Fruit fly (Drosophila melanogaster) whole organism, prepupa: ENCODE data around the gene to.

Experiments
- CG10631 ChIP-seq: fragments of 200-800 bp; sonication (Bioruptor generic); optimal IDR thresholded peaks from 2 replicates; lab custom pipeline; 2016; ENCODE audit warnings: missing biosample characterization, missing genetic modification characterization
- CG10669 ChIP-seq: fragments of 200-800 bp; sonication (Bioruptor generic); optimal IDR thresholded peaks from 3 replicates; lab custom pipeline; 2018; ENCODE audit warnings: missing biosample characterization, mild to moderate bottlenecking, missing genetic modification characterization, moderate library complexity
- CG11762 ChIP-seq: fragments of 200-800 bp; sonication (Bioruptor generic); optimal IDR thresholded peaks from 3 replicates; lab custom pipeline; 2016; ENCODE audit warnings: missing biosample characterization, missing genetic modification characterization; ENCODE audit not compliant: insufficient read depth
- CG15336 ChIP-seq: fragments of 200-800 bp; sonication (Bioruptor generic); IDR thresholded peaks from 2 replicates; pipeline ENCODE4 v1.3.6; 2022; ENCODE audit warnings: missing biosample characterization, missing genetic modification characterization
- CG1621 ChIP-seq: fragments of 200-800 bp; sonication (Bioruptor generic); optimal IDR thresholded peaks from 3 replicates; lab custom pipeline; 2018; ENCODE audit warnings: missing biosample characterization, mild to moderate bottlenecking, missing genetic modification characterization
- CG16779 ChIP-seq: fragments of 200-800 bp; sonication (Bioruptor generic); optimal IDR thresholded peaks from 3 replicates; lab custom pipeline; 2017; ENCODE audit warnings: missing biosample characterization, mild to moderate bottlenecking, missing genetic modification characterization
- CG3032 ChIP-seq: fragments of 200-800 bp; optimal IDR thresholded peaks from 2 replicates; lab custom pipeline; 2019; ENCODE audit warnings: missing biosample characterization, mild to moderate bottlenecking, missing genetic modification characterization, moderate library complexity
- CG31627 ChIP-seq: fragments of 200-800 bp; sonication (Bioruptor generic); optimal IDR thresholded peaks from 3 replicates; lab custom pipeline; 2016; ENCODE audit warnings: missing biosample characterization, missing genetic modification characterization
- CG32006 ChIP-seq: fragments of 200-800 bp; sonication (Bioruptor generic); optimal IDR thresholded peaks from 3 replicates; lab custom pipeline; 2017; ENCODE audit warnings: missing biosample characterization, mild to moderate bottlenecking, missing genetic modification characterization
- CG34406 ChIP-seq: fragments of 200-800 bp; sonication (Bioruptor generic); optimal IDR thresholded peaks from 3 replicates; lab custom pipeline; 2016; ENCODE audit warnings: missing biosample characterization, missing genetic modification characterization
- CG3919 ChIP-seq: fragments of 200-800 bp; sonication (Bioruptor generic); optimal IDR thresholded peaks from 3 replicates; lab custom pipeline; 2016; ENCODE audit warnings: missing biosample characterization, missing genetic modification characterization
- CG4318 ChIP-seq: fragments of 200-800 bp; sonication (Bioruptor generic); optimal IDR thresholded peaks from 3 replicates; lab custom pipeline; 2017; ENCODE audit warnings: missing biosample characterization, mild to moderate bottlenecking, missing genetic modification characterization
- CG6792 ChIP-seq: fragments of 200-800 bp; sonication (Bioruptor generic); optimal IDR thresholded peaks from 3 replicates; lab custom pipeline; 2016; ENCODE audit warnings: missing biosample characterization, missing genetic modification characterization
- CG6854 ChIP-seq: fragments of 200-800 bp; sonication (Bioruptor generic); optimal IDR thresholded peaks from 2 replicates; lab custom pipeline; 2017; ENCODE audit warnings: missing biosample characterization, mild to moderate bottlenecking, missing genetic modification characterization
- CG7368 ChIP-seq: fragments of 200-800 bp; sonication (Bioruptor generic); optimal IDR thresholded peaks from 3 replicates; lab custom pipeline; 2016; ENCODE audit warnings: missing biosample characterization, missing genetic modification characterization
- CG9139 ChIP-seq: fragments of 200-800 bp; sonication (Bioruptor generic); optimal IDR thresholded peaks from 3 replicates; lab custom pipeline; 2017; ENCODE audit warnings: missing biosample characterization, mild to moderate bottlenecking, missing genetic modification characterization
- Eip75B ChIP-seq: fragments of 200-800 bp; sonication (Bioruptor generic); optimal IDR thresholded peaks from 3 replicates; lab custom pipeline; 2016; ENCODE audit warnings: missing biosample characterization, missing genetic modification characterization
- Eip93F ChIP-seq: fragments of 200-800 bp; sonication (Bioruptor generic); optimal IDR thresholded peaks from 2 replicates; lab custom pipeline; 2016; ENCODE audit warnings: missing biosample characterization, mild to moderate bottlenecking, missing genetic modification characterization
- Ets96B ChIP-seq: fragments of 200-800 bp; optimal IDR thresholded peaks from 2 replicates; lab custom pipeline; 2019; ENCODE audit warnings: missing biosample characterization, mild to moderate bottlenecking, missing genetic modification characterization, moderate library complexity
- Hr39 ChIP-seq: fragments of 200-800 bp; sonication (Bioruptor generic); optimal IDR thresholded peaks from 2 replicates; lab custom pipeline; 2016; ENCODE audit warnings: missing biosample characterization, missing genetic modification characterization
- Hr4 ChIP-seq: fragments of 200-800 bp; sonication (Bioruptor generic); optimal IDR thresholded peaks from 3 replicates; lab custom pipeline; 2016; ENCODE audit warnings: missing biosample characterization, missing genetic modification characterization
- Lpt ChIP-seq: fragments of 200-800 bp; sonication (Bioruptor generic); optimal IDR thresholded peaks from 3 replicates; lab custom pipeline; 2016; ENCODE audit warnings: missing biosample characterization, missing genetic modification characterization
- OdsH ChIP-seq: fragments of 200-800 bp; sonication (Bioruptor generic); optimal IDR thresholded peaks from 3 replicates; lab custom pipeline; 2016; ENCODE audit warnings: missing biosample characterization, missing genetic modification characterization
- Sox14 ChIP-seq: fragments of 200-800 bp; sonication (Bioruptor generic); optimal IDR thresholded peaks from 3 replicates; lab custom pipeline; 2016; ENCODE audit warnings: missing biosample characterization, missing genetic modification characterization
- acj6 ChIP-seq: fragments of 200-800 bp; sonication (Bioruptor generic); optimal IDR thresholded peaks from 3 replicates; lab custom pipeline; 2016; ENCODE audit warnings: missing biosample characterization, missing genetic modification characterization
- cyc ChIP-seq: fragments of 200-800 bp; sonication (Bioruptor generic); optimal IDR thresholded peaks from 3 replicates; lab custom pipeline; 2016; ENCODE audit warnings: missing biosample characterization, missing genetic modification characterization
- eg ChIP-seq: fragments of 200-800 bp; sonication (Bioruptor generic); IDR thresholded peaks from 3 replicates; pipeline ENCODE4 v1.3.6; 2022; ENCODE audit warnings: missing biosample characterization, missing genetic modification characterization
- esn ChIP-seq: fragments of 200-800 bp; sonication (Bioruptor generic); optimal IDR thresholded peaks from 2 replicates; lab custom pipeline; 2016; ENCODE audit warnings: missing biosample characterization, mild to moderate bottlenecking, missing genetic modification characterization, moderate library complexity
- fkh ChIP-seq: fragments of 200-800 bp; sonication (Bioruptor generic); optimal IDR thresholded peaks from 3 replicates; lab custom pipeline; 2017; ENCODE audit warnings: missing biosample characterization, mild to moderate bottlenecking, missing genetic modification characterization, moderate library complexity
- lz ChIP-seq: fragments of 200-800 bp; sonication (Bioruptor generic); optimal IDR thresholded peaks from 3 replicates; lab custom pipeline; 2016; ENCODE audit warnings: missing biosample characterization, missing genetic modification characterization
- net ChIP-seq: fragments of 200-800 bp; sonication (Bioruptor generic); optimal IDR thresholded peaks from 3 replicates; lab custom pipeline; 2016; ENCODE audit warnings: missing biosample characterization, missing genetic modification characterization
- pdm3 ChIP-seq: fragments of 200-800 bp; sonication (Bioruptor generic); optimal IDR thresholded peaks from 3 replicates; lab custom pipeline; 2016; ENCODE audit warnings: missing biosample characterization, missing genetic modification characterization
- salr ChIP-seq, 2 experiments: fragments of 200-800 bp; sonication (Bioruptor generic); optimal IDR thresholded peaks; 3 replicates each; lab custom pipeline; 2016 to 2018; ENCODE audit warnings: missing biosample characterization in 2 of 2, missing genetic modification characterization in 2 of 2, mild to moderate bottlenecking in 1 of 2
- spab ChIP-seq: fragments of 200-800 bp; sonication (Bioruptor generic); optimal IDR thresholded peaks from 2 replicates; lab custom pipeline; 2017; ENCODE audit warnings: missing biosample characterization, mild to moderate bottlenecking, missing genetic modification characterization, missing genetic modification reagents
- ss ChIP-seq, 2 experiments: fragments of 200-800 bp; sonication (Bioruptor generic); optimal IDR thresholded peaks; 2 replicates in 1 of 2; 3 replicates in 1 of 2; lab custom pipeline; 2017 to 2018; ENCODE audit warnings: mild to moderate bottlenecking in 2 of 2, missing biosample characterization in 2 of 2, missing genetic modification characterization in 2 of 2, moderate library complexity in 1 of 2
- svp ChIP-seq: fragments of 200-800 bp; sonication (Bioruptor generic); peaks from one replicate; lab custom pipeline; 2016; ENCODE audit warnings: missing biosample characterization, missing genetic modification characterization
- topi ChIP-seq: fragments of 200-800 bp; sonication (Bioruptor generic); optimal IDR thresholded peaks from 3 replicates; lab custom pipeline; 2016; ENCODE audit warnings: missing biosample characterization, missing genetic modification characterization

The to gene

dm6 chr3R:25283209-25283670 is 43.3 kb downstream of the to start, which contains the start of gene CG31300:
Gene CG31300, plus strand, starts transcription at chr3R:25283620.
- TF ChIP-seq ss (GFP tag; optimal IDR thresholded peaks at IDR 0.05; lab: Kevin White, UChicago) (no peak), CG7368 (no peak), CG4318 (no peak), CG16779 (no peak), Lpt (GFP tag; lab: Kevin White, UChicago) (no peak), esn (no peak), CG6792 (GFP tag; lab: Kevin White, UChicago) (no peak), CG6854 (no peak), CG10669 (GFP tag; lab: Kevin White, UChicago) (no peak), OdsH (GFP tag; lab: Kevin White, UChicago) (no peak), eg (GFP tag; lab: Robert Waterston, UW) (no peak), CG11762 (GFP tag; lab: Kevin White, UChicago) (no peak), CG3919 (no peak)
- TF ChIP-seq, all 60 proteins: peak for 0

- no peak for TF ChIP-seq CG9139 (GFP tag; lab: Kevin White, UChicago)
- TF ChIP-seq pdm3 (GFP tag; lab: Kevin White, UChicago): no peak
- no peak for TF ChIP-seq CG32006 (GFP tag; lab: Kevin White, UChicago)
- TF ChIP-seq topi (GFP tag; lab: Kevin White, UChicago): no peak
- TF ChIP-seq Eip93F (GFP tag; lab: Kevin White, UChicago): no peak
- no peak for TF ChIP-seq Hr39 (GFP tag; lab: Kevin White, UChicago)
- no peak for TF ChIP-seq net
- TF ChIP-seq lz (GFP tag; lab: Kevin White, UChicago): no peak
- TF ChIP-seq CG15336 (GFP tag; lab: Robert Waterston, UW): no peak
- no peak for TF ChIP-seq CG10669 (GFP tag; lab: Kevin White, UChicago)
- TF ChIP-seq spab: no peak
- no peak for TF ChIP-seq esn
Measured at dm6 chr3R:25285173-25285572, 45.2 kb downstream of the to start, which contains the start of gene CG31104. Gene CG31104, plus strand, starts transcription at chr3R:25285473.

dm6 chr3R:25287128-25287527 is 47.1 kb downstream of the to start, which contains the start of gene CG13658:
Gene CG13658, plus strand, starts transcription at chr3R:25287474.
- no peak for TF ChIP-seq CG4318

- TF ChIP-seq Sox14 (GFP tag; lab: Kevin White, UChicago) (no peak), CG10669 (GFP tag; lab: Kevin White, UChicago) (no peak), CG10631 (GFP tag; lab: Kevin White, UChicago) (no peak), CG31627 (GFP tag; lab: Kevin White, UChicago) (no peak), CG1621 (tag; lab: Kevin White, UChicago) (no peak), CG3032 (tag; lab: Kevin White, UChicago) (no peak), eg (GFP tag; lab: Robert Waterston, UW) (no peak), salr (GFP tag; optimal IDR thresholded peaks at IDR 0.05; lab: Kevin White, UChicago) (no peak), svp (no peak), acj6 (GFP tag; lab: Kevin White, UChicago) (no peak), Eip75B (GFP tag; lab: Kevin White, UChicago) (no peak), fkh (GFP tag; lab: Kevin White, UChicago) (no peak), Hr39 (GFP tag; lab: Kevin White, UChicago) (no peak), Ets96B (no peak), Hr4 (GFP tag; lab: Kevin White, UChicago) (no peak), CG34406 (GFP tag; lab: Kevin White, UChicago) (no peak), CG32006 (GFP tag; lab: Kevin White, UChicago) (no peak), cyc (GFP tag; lab: Kevin White, UChicago) (no peak), pdm3 (GFP tag; lab: Kevin White, UChicago) (no peak)
Measured at dm6 chr3R:25289589-25289988, 49.6 kb downstream of the to start, which contains the start of gene CG11893. Gene CG11893, plus strand, starts transcription at chr3R:25289889.
